Worm (Caenorhabditis elegans): ENCODE measurements around the gene F14H12.8.

- no peak for TF ChIP-seq elt-4 (tag; optimal IDR thresholded peaks at IDR 0.05)
- no peak for TF ChIP-seq sox-2 (GFP tag; IDR thresholded peaks at IDR 0.05)
- no peak for TF ChIP-seq odd-2 (tag; optimal IDR thresholded peaks at IDR 0.05)
- TF ChIP-seq tbx-7 (tag; optimal IDR thresholded peaks at IDR 0.05) = no peak
- no peak for TF ChIP-seq tbx-2 (tag; optimal IDR thresholded peaks at IDR 0.05)
- no peak for TF ChIP-seq fkh-10 (GFP tag; optimal IDR thresholded peaks at IDR 0.05)
- TF ChIP-seq ref-2 (tag; optimal IDR thresholded peaks at IDR 0.05) = no peak
- no peak for TF ChIP-seq ceh-9 (tag; optimal IDR thresholded peaks at IDR 0.05)
- no peak for TF ChIP-seq unc-86 (tag; optimal IDR thresholded peaks at IDR 0.05)
- TF ChIP-seq ama-1 (optimal IDR thresholded peaks at IDR 0.05) = no peak
Observed at ce11 chrX:4364877-4365276, at the start of gene F14H12.8.
